Worm (Caenorhabditis elegans): Measurements from ENCODE around the gene F59A6.2.

ce11 chrII:4974448-4974951 lies 40.0 kb upstream of the F59A6.2 start:
- TF ChIP-seq sem-2 (GFP tag; optimal IDR thresholded peaks at IDR 0.05) (no peak), blmp-1 (tag; optimal IDR thresholded peaks at IDR 0.05) (no peak)
